Worm (Caenorhabditis elegans): ENCODE results near the gene W02C12.2.

W02C12.2 gene

ce11 chrIV:4027106-4027888, 19.5 kb upstream of the W02C12.2 start:
- peak; percentile 34 for TF ChIP-seq jun-1 (tag; optimal IDR thresholded peaks at IDR 0.05)
- TF ChIP-seq egl-5 (tag; optimal IDR thresholded peaks at IDR 0.05): no peak
- no peak for TF ChIP-seq eor-1 (tag; optimal IDR thresholded peaks at IDR 0.05)
- peak; percentile 4 for TF ChIP-seq pqm-1 (tag; optimal IDR thresholded peaks at IDR 0.05)
- no peak for TF ChIP-seq skn-1 (tag; optimal IDR thresholded peaks at IDR 0.05)
- no peak for TF ChIP-seq fos-1 (tag; optimal IDR thresholded peaks at IDR 0.05)
- TF ChIP-seq sea-2 (GFP tag; optimal IDR thresholded peaks at IDR 0.05): no peak
- no peak for TF ChIP-seq nhr-23 (tag; optimal IDR thresholded peaks at IDR 0.05)
- no peak for TF ChIP-seq nhr-237 (tag; optimal IDR thresholded peaks at IDR 0.05)
- peak; percentile 68 for TF ChIP-seq elt-2 (tag; optimal IDR thresholded peaks at IDR 0.05)

ce11 chrIV:4025923-4026322, 18.1 kb upstream of the W02C12.2 start:
- TF ChIP-seq nhr-25 (tag; optimal IDR thresholded peaks at IDR 0.05) (peak; percentile 81), R02D3.7 (tag; optimal IDR thresholded peaks at IDR 0.05) (no peak), nhr-43 (tag; optimal IDR thresholded peaks at IDR 0.05; ENCODE audit: poor library complexity, severe bottlenecking) (peak; percentile 83), aly-2 (tag; optimal IDR thresholded peaks at IDR 0.05) (no peak), lin-39 (tag; optimal IDR thresholded peaks at IDR 0.05) (peak; percentile 84), ceh-9 (tag; optimal IDR thresholded peaks at IDR 0.05) (no peak), ztf-11 (tag; optimal IDR thresholded peaks at IDR 0.05) (no peak), nhr-76 (tag; optimal IDR thresholded peaks at IDR 0.05) (no peak), ZK546.5 (tag; optimal IDR thresholded peaks at IDR 0.05) (no peak), sea-2 (GFP tag; optimal IDR thresholded peaks at IDR 0.05) (no peak), elt-2 (tag; optimal IDR thresholded peaks at IDR 0.05) (peak; percentile 32), skn-1 (tag; optimal IDR thresholded peaks at IDR 0.05) (peak; percentile 1), nhr-77 (tag; optimal IDR thresholded peaks at IDR 0.05) (no peak), fkh-10 (GFP tag; optimal IDR thresholded peaks at IDR 0.05) (no peak), lin-15B (tag; optimal IDR thresholded peaks at IDR 0.05) (no peak), pqm-1 (tag; optimal IDR thresholded peaks at IDR 0.05) (peak; percentile 35), elt-3 (tag; optimal IDR thresholded peaks at IDR 0.05) (no peak), nhr-11 (tag; optimal IDR thresholded peaks at IDR 0.05) (no peak), elt-1 (tag; optimal IDR thresholded peaks at IDR 0.05) (peak; percentile 3), unc-62 (GFP tag; optimal IDR thresholded peaks at IDR 0.05) (no peak), nhr-23 (tag; optimal IDR thresholded peaks at IDR 0.05) (peak; percentile 21), pha-4 (tag; optimal IDR thresholded peaks at IDR 0.05) (peak; percentile 61), nhr-12 (tag; optimal IDR thresholded peaks at IDR 0.05) (no peak), nhr-67 (tag; optimal IDR thresholded peaks at IDR 0.05) (no peak), mml-1 (tag; optimal IDR thresholded peaks at IDR 0.05) (no peak), hmg-11 (tag; optimal IDR thresholded peaks at IDR 0.05) (no peak), fos-1 (tag; optimal IDR thresholded peaks at IDR 0.05) (no peak), zag-1 (tag; optimal IDR thresholded peaks at IDR 0.05) (no peak), daf-12 (tag; optimal IDR thresholded peaks at IDR 0.05) (no peak), egl-27 (tag; optimal IDR thresholded peaks at IDR 0.05) (no peak), egl-5 (tag; optimal IDR thresholded peaks at IDR 0.05) (peak; percentile 62), lsy-12 (tag; optimal IDR thresholded peaks at IDR 0.05) (peak; percentile 69), eor-1 (tag; optimal IDR thresholded peaks at IDR 0.05) (no peak), nhr-28 (tag; optimal IDR thresholded peaks at IDR 0.05) (no peak), ceh-16 (tag; optimal IDR thresholded peaks at IDR 0.05) (no peak), fkh-2 (tag; optimal IDR thresholded peaks at IDR 0.05) (no peak), tbx-2 (tag; optimal IDR thresholded peaks at IDR 0.05) (no peak), nhr-237 (tag; optimal IDR thresholded peaks at IDR 0.05) (no peak), ceh-28 (tag; optimal IDR thresholded peaks at IDR 0.05) (no peak), mdl-1 (tag; optimal IDR thresholded peaks at IDR 0.05) (peak; percentile 92), unc-39 (tag; optimal IDR thresholded peaks at IDR 0.05) (no peak), ztf-4 (tag; optimal IDR thresholded peaks at IDR 0.05) (no peak), snpc-4 (tag; optimal IDR thresholded peaks at IDR 0.05) (peak; percentile 31), ama-1 (optimal IDR thresholded peaks at IDR 0.05) (peak; percentile 82), jun-1 (tag; optimal IDR thresholded peaks at IDR 0.05) (peak; percentile 14), ceh-82 (tag; optimal IDR thresholded peaks at IDR 0.05) (no peak), nfya-1 (tag; optimal IDR thresholded peaks at IDR 0.05; ENCODE audit: insufficient read depth) (peak; percentile 76)
